Fruit fly (Drosophila melanogaster) whole organism, pupa: ENCODE data around the gene pinta.

ENCODE experiments used
- CG4496 ChIP-seq: fragments of 200-800 bp; sonication (Bioruptor generic); IDR thresholded peaks from 3 replicates; pipeline ENCODE4 v1.3.6; 2022; ENCODE audit warnings: missing biosample characterization, missing genetic modification characterization
- CG8301 ChIP-seq: fragments of 200-800 bp; sonication (Bioruptor generic); optimal IDR thresholded peaks from 2 replicates; lab custom pipeline; 2018; ENCODE audit warnings: missing biosample characterization, mild to moderate bottlenecking, missing genetic modification characterization
- CG9948 ChIP-seq: fragments of 200-800 bp; sonication (Bioruptor generic); optimal IDR thresholded peaks from 2 replicates; lab custom pipeline; 2018; ENCODE audit warnings: missing biosample characterization, mild to moderate bottlenecking, missing genetic modification characterization, moderate library complexity
- Snoo ChIP-seq: fragments of 200-800 bp; sonication (Bioruptor generic); optimal IDR thresholded peaks from 3 replicates; lab custom pipeline; 2017; ENCODE audit warnings: missing biosample characterization, mild to moderate bottlenecking, missing genetic modification characterization, inconsistent platforms
- gl ChIP-seq: fragments of 200-800 bp; sonication (Bioruptor generic); optimal IDR thresholded peaks from 2 replicates; lab custom pipeline; 2018; ENCODE audit warnings: missing biosample characterization, mild to moderate bottlenecking, missing genetic modification characterization
- rn ChIP-seq: fragments of 200-800 bp; sonication (Bioruptor generic); IDR thresholded peaks from 2 replicates; pipeline ENCODE4 v1.3.6; 2022; ENCODE audit warnings: missing biosample characterization, missing genetic modification characterization

DNA sequence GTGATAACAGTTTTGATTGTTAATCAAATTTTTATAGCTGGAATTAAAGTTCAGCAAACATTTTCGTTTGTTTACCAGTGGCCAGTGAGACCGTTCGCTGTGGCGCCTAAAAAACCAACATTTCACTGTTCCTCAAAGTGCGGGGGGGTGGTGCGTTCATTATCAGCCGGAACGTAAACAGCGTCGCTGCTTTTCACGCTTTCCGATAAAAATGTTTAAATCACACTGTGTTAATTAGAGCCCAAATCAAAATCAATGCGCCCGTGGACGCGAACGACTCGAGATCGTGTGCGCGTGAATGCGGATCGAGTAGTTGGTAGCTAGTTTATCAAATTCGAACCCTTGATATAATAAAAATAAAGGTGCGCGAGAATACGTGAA lies 23.1 kb upstream of the pinta start, which contains the start of gene CG34376:
- TF ChIP-seq gl (tag; lab: Kevin White, UChicago) (no peak), CG9948 (no peak), rn (GFP tag; lab: Robert Waterston, UW) (peak; percentile 17; the same call in 1 of the 2 replicates), Snoo (peak; percentile 24), CG8301 (no peak), CG4496 (GFP tag; lab: Robert Waterston, UW) (peak; percentile 80)
